Worm (Caenorhabditis elegans) whole organism, midembryonic: ENCODE measurements around the gene ipla-3.

ENCODE experiments used
- T22C8.4 ChIP-seq: fragments of 200-800 bp; sonication (Bioruptor generic); IDR thresholded peaks from 2 replicates; pipeline ENCODE4 v1.3.6; 2022; ENCODE audit warnings: missing genetic modification characterization, missing compliant biosample characterization
- cog-1 ChIP-seq: sonication (generic microtip); optimal IDR thresholded peaks from 2 replicates; lab custom pipeline; 2016; ENCODE audit warnings: missing genetic modification characterization, missing compliant biosample characterization
- flt-1 ChIP-seq: fragments of 200-800 bp; sonication (Bioruptor generic); IDR thresholded peaks from 2 replicates; pipeline ENCODE4 v1.3.6; 2022; ENCODE audit warnings: missing genetic modification characterization, missing compliant biosample characterization
- klf-2 ChIP-seq: fragments of 200-800 bp; sonication (Bioruptor generic); conservative IDR thresholded peaks from 2 replicates; pipeline ENCODE4 v1.3.6; 2022; ENCODE audit warnings: missing genetic modification reagents, missing genetic modification characterization, missing compliant biosample characterization
- med-1 ChIP-seq: sonication (generic microtip); optimal IDR thresholded peaks from 2 replicates; lab custom pipeline; 2017; ENCODE audit warnings: missing genetic modification characterization, mild to moderate bottlenecking, missing compliant biosample characterization, antibody characterized with exemption, missing genetic modification reagents; ENCODE audit not compliant: insufficient read depth
- ref-1 ChIP-seq: fragments of 200-800 bp; sonication (Bioruptor generic); conservative IDR thresholded peaks from 2 replicates; pipeline ENCODE4 v1.3.6; 2022; ENCODE audit warnings: missing genetic modification reagents, missing genetic modification characterization, missing compliant biosample characterization
- ztf-23 ChIP-seq: fragments of 200-800 bp; sonication (Bioruptor generic); IDR thresholded peaks from 2 replicates; pipeline ENCODE4 v1.3.6; 2022; ENCODE audit warnings: missing genetic modification reagents, missing genetic modification characterization, missing compliant biosample characterization
- ztf-29 ChIP-seq: fragments of 200-800 bp; sonication (Bioruptor generic); IDR thresholded peaks from 2 replicates; pipeline ENCODE4 v1.3.6; 2022; ENCODE audit warnings: missing genetic modification reagents, missing genetic modification characterization, missing compliant biosample characterization

DNA sequence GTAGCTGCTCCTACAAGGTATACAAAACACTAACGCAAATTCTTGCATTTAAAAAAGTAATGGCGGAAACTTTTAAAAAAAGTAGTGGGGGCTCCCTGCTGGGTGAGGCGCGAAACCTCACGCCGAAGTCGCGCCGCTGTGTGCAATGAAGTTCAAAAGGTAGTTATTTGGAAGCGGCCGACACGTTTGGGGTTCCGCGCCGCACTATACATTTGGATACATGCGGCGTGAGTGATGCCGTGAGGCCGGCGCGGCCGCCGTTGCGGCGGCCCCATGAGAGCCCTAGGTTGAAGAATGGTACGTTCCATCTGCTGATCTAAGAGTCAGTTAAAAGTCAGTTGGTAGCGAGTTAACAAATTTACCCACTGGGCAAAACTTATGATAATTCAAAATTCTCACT lies 47.2 kb downstream of the ipla-3 start:
- no peak for TF ChIP-seq flt-1 (GFP tag; lab: Robert Waterston, UW)
- TF ChIP-seq med-1 (GFP tag; lab: Kevin White, UChicago), result no peak
- TF ChIP-seq ref-1 (GFP tag; lab: Robert Waterston, UW), result no peak
- TF ChIP-seq ztf-29 (GFP tag; lab: Robert Waterston, UW), result no peak
- no peak for TF ChIP-seq T22C8.4 (GFP tag; lab: Robert Waterston, UW)
- TF ChIP-seq cog-1 (tag; lab: Kevin White, UChicago), result no peak
- TF ChIP-seq klf-2 (GFP tag; lab: Robert Waterston, UW), result no peak
- no peak for TF ChIP-seq ztf-23 (GFP tag; lab: Robert Waterston, UW)
